Fruit fly (Drosophila melanogaster): ENCODE results near the gene dally.
A peak's percentile ranks its signal among the peaks of the same experiment; 100 is the strongest.

dally gene

dm6 chr3L:8857648-8858362 is 30.5 kb downstream of the dally start:
- no peak for TF ChIP-seq CG17801 (GFP tag; optimal IDR thresholded peaks at IDR 0.05; ENCODE audit: partially characterized antibody)

DNA sequence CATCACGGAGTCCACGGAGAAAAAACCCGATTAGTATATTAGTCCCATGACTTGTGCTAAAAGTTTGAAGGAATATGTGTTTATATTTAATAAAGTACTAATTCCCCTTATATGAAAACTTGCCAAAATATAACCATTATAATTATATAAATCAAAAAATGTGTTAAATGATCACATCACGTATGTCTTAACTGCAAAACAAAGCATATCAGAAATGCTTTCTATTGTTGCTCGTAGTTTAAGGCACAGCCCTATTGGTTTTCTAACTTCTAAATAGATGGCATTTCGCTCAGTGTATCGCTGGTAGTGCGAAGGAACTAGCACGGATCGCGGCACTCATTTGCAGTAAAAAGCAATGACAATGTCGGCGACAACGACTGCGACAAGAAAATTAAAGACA is 32.6 kb downstream of the dally start:
- TF ChIP-seq CG17801 (GFP tag; optimal IDR thresholded peaks at IDR 0.05; ENCODE audit: partially characterized antibody), result no peak

DNA sequence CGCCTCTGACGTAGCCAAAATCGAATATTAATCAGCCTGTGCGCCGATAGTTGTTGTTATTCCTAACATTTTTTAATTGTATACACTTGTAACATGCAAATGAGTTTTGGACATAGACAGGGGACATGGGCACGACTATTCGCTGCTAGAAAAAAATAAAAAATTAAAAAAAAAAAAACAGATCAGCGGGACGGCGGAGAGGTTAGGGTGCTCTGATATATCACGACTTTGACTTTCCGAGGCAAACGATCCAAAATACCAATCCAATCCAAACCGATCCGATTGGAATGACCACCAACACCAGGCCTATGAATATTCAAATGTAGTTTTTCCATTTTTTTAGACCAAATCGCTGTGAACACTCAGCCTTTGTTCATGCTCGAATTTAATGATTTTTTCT is 33.4 kb downstream of the dally start:
- TF ChIP-seq CG17801 (GFP tag; optimal IDR thresholded peaks at IDR 0.05; ENCODE audit: partially characterized antibody), result no peak

dm6 chr3L:8865185-8865584 is 37.9 kb downstream of the dally start:
- TF ChIP-seq CG17801 (GFP tag; optimal IDR thresholded peaks at IDR 0.05; ENCODE audit: partially characterized antibody), result no peak

DNA sequence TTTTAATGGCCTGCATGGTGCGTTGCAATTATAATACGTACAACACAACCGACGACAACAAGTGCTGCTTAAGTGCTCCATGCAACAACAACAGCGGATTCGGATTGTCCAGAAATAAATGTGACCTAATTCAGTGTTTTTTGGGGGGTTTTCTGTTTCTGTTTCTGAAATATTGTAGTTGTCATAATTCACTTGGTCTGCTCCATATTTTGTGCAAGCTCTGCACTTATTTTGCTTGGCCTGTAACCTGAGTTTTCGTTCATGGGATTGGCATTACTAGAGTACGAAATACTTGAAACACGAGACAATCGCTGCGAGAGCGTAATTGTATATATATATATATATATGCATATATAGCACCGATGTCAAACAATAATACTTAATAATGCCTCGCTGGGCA is 42.0 kb downstream of the dally start:
- TF ChIP-seq CG17801 (GFP tag; optimal IDR thresholded peaks at IDR 0.05; ENCODE audit: partially characterized antibody), result peak; percentile 60

dm6 chr3L:8870547-8870946 is 43.2 kb downstream of the dally start:
- TF ChIP-seq CG17801 (GFP tag; optimal IDR thresholded peaks at IDR 0.05; ENCODE audit: partially characterized antibody), result no peak

DNA sequence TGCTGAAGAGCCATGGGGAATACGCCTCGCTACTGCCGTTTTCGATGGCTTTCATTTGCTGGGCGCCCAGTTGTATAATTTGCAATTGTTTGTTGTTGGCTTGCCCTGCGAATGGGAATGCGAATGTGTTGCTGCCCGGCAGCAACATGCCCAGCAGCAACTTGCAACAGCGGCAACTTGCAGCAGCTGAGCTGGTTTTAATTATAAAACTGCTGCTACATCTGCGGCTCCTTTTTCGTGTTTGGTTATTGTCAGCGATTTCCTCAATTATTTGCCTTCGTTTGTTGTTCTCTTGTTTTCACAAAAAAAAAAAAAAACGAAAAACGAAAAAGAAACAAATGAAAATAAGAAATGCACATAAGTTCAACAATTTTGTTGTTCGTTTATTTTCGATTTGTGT is 43.7 kb downstream of the dally start:
- no peak for TF ChIP-seq CG17801 (GFP tag; optimal IDR thresholded peaks at IDR 0.05; ENCODE audit: partially characterized antibody)

- no peak for TF ChIP-seq CG17801 (GFP tag; optimal IDR thresholded peaks at IDR 0.05; ENCODE audit: partially characterized antibody)
Measured at dm6 chr3L:8873053-8873452, 45.7 kb downstream of the dally start.

DNA sequence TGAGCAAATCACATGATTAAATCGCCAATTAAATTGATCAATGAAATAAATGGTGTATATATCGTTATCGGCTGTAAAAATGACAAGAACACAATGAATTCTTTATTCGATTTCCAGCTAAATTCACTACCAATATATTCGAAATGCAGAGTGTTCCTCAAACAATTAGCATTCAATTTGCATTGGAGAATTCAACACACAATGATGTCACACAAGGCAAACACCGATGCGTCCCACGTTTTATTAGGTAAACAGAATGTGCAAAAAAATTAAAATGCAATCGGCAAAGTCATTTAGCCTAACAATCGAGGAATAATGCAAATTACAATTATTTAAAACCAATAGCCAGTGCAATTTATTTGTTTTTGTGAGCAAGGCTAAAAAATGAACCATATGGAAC is 51.1 kb downstream of the dally start:
- no peak for TF ChIP-seq CG17801 (GFP tag; optimal IDR thresholded peaks at IDR 0.05; ENCODE audit: partially characterized antibody)

- TF ChIP-seq CG17801 (GFP tag; optimal IDR thresholded peaks at IDR 0.05; ENCODE audit: partially characterized antibody), result no peak
Measured at dm6 chr3L:8879465-8879864, 52.2 kb downstream of the dally start.

DNA sequence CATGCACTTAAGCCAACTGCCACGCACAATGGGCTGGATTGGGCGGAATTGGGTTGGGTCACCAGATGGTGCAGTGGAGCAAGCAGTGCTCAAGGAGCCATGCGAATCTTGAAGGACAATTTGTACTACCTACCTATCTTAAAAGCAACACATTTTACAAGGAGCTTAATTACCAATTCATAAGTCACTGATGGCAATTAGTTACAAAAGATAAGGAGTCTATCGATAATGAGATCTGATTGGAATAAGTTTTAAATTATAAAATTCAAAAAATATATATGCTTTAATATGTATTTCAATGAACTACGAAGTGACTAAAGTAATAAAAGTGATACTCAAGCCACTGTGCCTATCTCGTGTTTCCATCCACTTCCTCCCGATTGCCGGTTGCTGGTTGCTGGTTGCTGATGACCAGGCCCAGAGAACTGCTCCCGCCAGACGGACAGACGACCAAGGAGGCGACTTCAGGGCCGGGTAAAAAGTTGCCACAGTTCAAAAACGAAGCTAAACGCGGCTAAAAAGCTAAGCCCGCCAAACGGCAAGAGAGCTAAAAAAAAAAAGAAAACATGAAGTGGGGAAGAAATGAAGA is 54.6 kb downstream of the dally start:
- TF ChIP-seq CG17801 (GFP tag; optimal IDR thresholded peaks at IDR 0.05; ENCODE audit: partially characterized antibody), result no peak

DNA sequence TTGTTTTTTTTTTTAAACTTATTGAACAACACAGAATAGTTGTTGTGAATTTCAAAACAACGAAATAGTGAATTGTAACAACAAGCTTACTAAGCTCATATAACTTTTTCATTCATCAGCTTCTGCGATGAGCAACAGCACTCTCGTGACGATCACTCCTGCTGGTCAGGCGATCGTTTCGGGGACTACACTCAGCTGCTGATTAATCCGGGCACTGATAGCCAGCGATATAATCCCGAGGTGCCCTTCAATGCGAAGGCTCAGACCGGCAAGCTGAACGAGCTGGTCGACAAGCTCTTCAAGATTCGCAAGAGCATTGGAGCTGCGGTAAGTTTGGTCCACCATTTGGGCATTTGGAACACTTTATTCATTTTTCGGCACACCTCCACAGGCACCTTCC is 61.2 kb downstream of the dally start, which contains the start of gene CG43169:
TSS of gene CG43169 (minus strand) at position 101 of the 400 bp plus-strand sequence.
- TF ChIP-seq CG17801 (GFP tag; optimal IDR thresholded peaks at IDR 0.05; ENCODE audit: partially characterized antibody), result no peak

dm6 chr3L:8891167-8891618 is 63.9 kb downstream of the dally start, which contains the start of gene Mcm7:
TSS of gene Mcm7 (plus strand) at chr3L:8891596.
- no peak for TF ChIP-seq CG17801 (GFP tag; optimal IDR thresholded peaks at IDR 0.05; ENCODE audit: partially characterized antibody)

DNA sequence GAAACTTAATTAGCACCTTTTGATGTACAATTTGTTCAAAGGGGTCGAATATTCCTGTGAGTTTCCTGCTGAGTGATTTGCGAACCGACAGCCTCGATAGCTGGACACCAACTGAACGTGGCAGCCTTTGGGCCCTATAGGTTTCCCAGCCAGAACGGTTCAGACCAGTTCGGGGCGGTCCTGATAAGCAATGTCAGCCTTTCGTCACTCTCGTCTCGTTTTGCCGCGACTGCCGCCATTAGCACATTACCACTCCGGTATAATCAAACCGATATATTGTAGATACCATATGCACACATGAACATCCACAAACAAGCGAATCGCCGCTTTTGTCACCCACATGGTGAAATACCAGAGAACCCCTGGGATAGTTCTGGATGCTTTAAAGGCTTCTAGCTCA is 77.8 kb downstream of the dally start, which contains the start of gene TrpA1:
TSS of gene TrpA1 (minus strand) at position 101 of the 400 bp plus-strand sequence.
- no peak for TF ChIP-seq CG17801 (GFP tag; optimal IDR thresholded peaks at IDR 0.05; ENCODE audit: partially characterized antibody)

dm6 chr3L:8912332-8912731 is 85.0 kb downstream of the dally start, which contains the start of the genes Tsp66E and mfr:
TSS of gene Tsp66E (plus strand) at chr3L:8912499.
TSS of gene mfr (minus strand) at chr3L:8912671.
- peak; percentile 23 for TF ChIP-seq CG17801 (GFP tag; optimal IDR thresholded peaks at IDR 0.05; ENCODE audit: partially characterized antibody)

dm6 chr3L:8913537-8914108 is 86.3 kb downstream of the dally start:
- TF ChIP-seq CG17801 (GFP tag; optimal IDR thresholded peaks at IDR 0.05; ENCODE audit: partially characterized antibody), result peak; percentile 53

All from ovary, adult (tissue).